Worm (Caenorhabditis elegans): ENCODE results near the gene spe-36.

Gene spe-36

DNA sequence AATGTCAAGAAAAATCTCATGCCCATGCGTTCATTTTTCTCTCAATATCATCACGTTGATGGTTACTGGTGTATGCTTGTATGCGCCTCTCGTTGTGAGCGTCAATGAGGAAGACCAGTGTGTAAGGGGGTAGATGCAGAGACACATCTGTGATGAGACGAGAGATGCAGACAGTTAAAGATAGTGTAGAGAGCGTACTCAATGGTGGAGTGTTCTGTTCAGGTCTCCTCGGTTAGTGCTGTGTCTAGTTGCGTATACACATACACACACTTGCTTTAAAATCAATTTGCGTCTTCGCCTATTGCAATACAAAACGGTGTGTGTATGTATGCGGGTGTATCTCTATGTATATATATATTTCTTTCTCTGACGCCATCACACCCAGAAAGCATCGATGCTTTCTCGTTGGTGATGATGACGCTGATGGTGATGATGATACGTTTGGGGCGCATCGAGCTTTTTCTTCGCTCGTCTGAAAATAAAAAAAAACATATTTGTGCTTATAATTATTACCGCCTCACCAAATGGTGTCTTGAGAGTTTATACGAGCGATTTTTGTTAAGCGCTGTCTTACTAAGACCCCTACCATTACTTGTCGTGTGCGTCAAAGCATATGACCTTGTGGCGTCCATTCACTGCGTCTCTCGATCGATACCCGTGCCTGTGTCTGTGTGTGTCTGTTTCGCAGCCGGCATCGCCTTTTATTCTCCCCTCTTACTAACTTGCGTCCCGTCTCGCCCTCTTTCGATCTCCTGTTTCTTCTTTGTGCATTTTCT is 1.5 kb upstream of the spe-36 start, which contains the start of gene F40F11.3 (continued):
- TF ChIP-seq lin-15B (tag; optimal IDR thresholded peaks at IDR 0.05), result no peak
- TF ChIP-seq daf-16 (GFP tag; optimal IDR thresholded peaks at IDR 0.05), result peak; percentile 49 to 64
- TF ChIP-seq daf-16 (tag; optimal IDR thresholded peaks at IDR 0.05), result peak; percentile 78
- no peak for TF ChIP-seq tag-97 (GFP tag; IDR thresholded peaks at IDR 0.05)
- peak; percentile 85 for TF ChIP-seq nhr-28 (tag; optimal IDR thresholded peaks at IDR 0.05)
- peak; percentile 85 for TF ChIP-seq dve-1 (tag; optimal IDR thresholded peaks at IDR 0.05; ENCODE audit: insufficient read depth)
- TF ChIP-seq skn-1 (tag; optimal IDR thresholded peaks at IDR 0.05), result no peak
- TF ChIP-seq fkh-10 (GFP tag; optimal IDR thresholded peaks at IDR 0.05), result peak; percentile 81
- TF ChIP-seq vab-7 (GFP tag; IDR thresholded peaks at IDR 0.05), result no peak
- TF ChIP-seq hif-1 (tag; optimal IDR thresholded peaks at IDR 0.05), result peak; percentile 15 to 75
- no peak for TF ChIP-seq Y5F2A.4 (GFP tag; optimal IDR thresholded peaks at IDR 0.05)
- no peak for TF ChIP-seq spr-3 (GFP tag; optimal IDR thresholded peaks at IDR 0.05)
- TF ChIP-seq ZK546.5 (tag; optimal IDR thresholded peaks at IDR 0.05), result peak in 1 of 2 experiments; percentile 17
- TF ChIP-seq nhr-25 (tag; optimal IDR thresholded peaks at IDR 0.05; ENCODE audit: borderline replicate concordance, insufficient read depth), result peak; percentile 38
- peak; percentile 57 for TF ChIP-seq dpl-1 (GFP tag; optimal IDR thresholded peaks at IDR 0.05)
- peak; percentile 65; the same call in 1 of the 2 replicates for TF ChIP-seq ZK337.2 (GFP tag; IDR thresholded peaks at IDR 0.05)
- TF ChIP-seq nhr-41 (GFP tag; IDR thresholded peaks at IDR 0.05), result peak; percentile 63; the same call in 1 of the 2 replicates
- TF ChIP-seq lin-38 (GFP tag; IDR thresholded peaks at IDR 0.05), result peak; percentile 67
- no peak for TF ChIP-seq zip-2 (tag; optimal IDR thresholded peaks at IDR 0.05)
- TF ChIP-seq F26F4.8 (GFP tag; conservative IDR thresholded peaks at IDR 0.05), result no peak
- peak; percentile 81 for TF ChIP-seq mep-1 (tag; optimal IDR thresholded peaks at IDR 0.05)
- peak; percentile 58; the same call in 1 of the 2 replicates for TF ChIP-seq zfp-3 (GFP tag; conservative IDR thresholded peaks at IDR 0.05)
- TF ChIP-seq snpc-4 (tag; optimal IDR thresholded peaks at IDR 0.05), result no peak
- peak; percentile 59 for TF ChIP-seq gei-8 (GFP tag; optimal IDR thresholded peaks at IDR 0.05)
- TF ChIP-seq Y105C5A.15 (GFP tag; IDR thresholded peaks at IDR 0.05), result no peak
- no peak for TF ChIP-seq R02D3.7 (tag; optimal IDR thresholded peaks at IDR 0.05)
- TF ChIP-seq mes-2 (tag; optimal IDR thresholded peaks at IDR 0.05; ENCODE audit: poor library complexity, severe bottlenecking), result peak; percentile 83
- TF ChIP-seq rbr-2 (tag; optimal IDR thresholded peaks at IDR 0.05), result peak; percentile 86
- peak; percentile 96 for TF ChIP-seq aha-1 (tag)
- TF ChIP-seq lir-3 (tag; optimal IDR thresholded peaks at IDR 0.05), result no peak
- TF ChIP-seq madf-9 (GFP tag; conservative IDR thresholded peaks at IDR 0.05), result no peak; the same call in 1 of the 2 replicates
- TF ChIP-seq lin-1 (GFP tag; IDR thresholded peaks at IDR 0.05), result no peak; the same call in 1 of the 2 replicates
- TF ChIP-seq spr-1 (tag; optimal IDR thresholded peaks at IDR 0.05), result peak; percentile 55
- no peak for TF ChIP-seq fos-1 (tag; optimal IDR thresholded peaks at IDR 0.05)
- TF ChIP-seq zfp-2 (tag; optimal IDR thresholded peaks at IDR 0.05), result peak; percentile 67
- no peak for TF ChIP-seq egl-27 (tag; optimal IDR thresholded peaks at IDR 0.05)
- TF ChIP-seq hlh-11 (tag; optimal IDR thresholded peaks at IDR 0.05), result peak; percentile 95
- TF ChIP-seq F44E2.7 (GFP tag; IDR thresholded peaks at IDR 0.05), result no peak
- TF ChIP-seq egl-43 (GFP tag; IDR thresholded peaks at IDR 0.05), result peak; percentile 47; the same call in 1 of the 2 replicates
- no peak for TF ChIP-seq ceh-82 (tag; optimal IDR thresholded peaks at IDR 0.05)
- peak; percentile 87 for TF ChIP-seq mxl-3 (GFP tag; optimal IDR thresholded peaks at IDR 0.05)
- TF ChIP-seq unc-39 (tag; optimal IDR thresholded peaks at IDR 0.05), result no peak
- TF ChIP-seq F37D6.2 (tag; optimal IDR thresholded peaks at IDR 0.05), result peak; percentile 68
- TF ChIP-seq ctbp-1 (GFP tag; IDR thresholded peaks at IDR 0.05), result peak; percentile 74
- TF ChIP-seq F10B5.3 (tag; optimal IDR thresholded peaks at IDR 0.05), result peak; percentile 58
- peak; percentile 28 for TF ChIP-seq jun-1 (tag; optimal IDR thresholded peaks at IDR 0.05)
- TF ChIP-seq lsy-2 (tag; optimal IDR thresholded peaks at IDR 0.05), result peak; percentile 78 to 91
- TF ChIP-seq ceh-28 (tag; optimal IDR thresholded peaks at IDR 0.05), result peak; percentile 41
- TF ChIP-seq ces-1 (GFP tag; optimal IDR thresholded peaks at IDR 0.05), result peak; percentile 56
- no peak for TF ChIP-seq zip-11 (GFP tag; IDR thresholded peaks at IDR 0.05)
